Fruit fly (Drosophila melanogaster) whole organism, embryonic: ENCODE data around the gene Lmpt.
A peak's percentile ranks its signal among the peaks of the same experiment; 100 is the strongest.

Experiments
- BEAF-32 ChIP-seq: fragments of 200-800 bp; sonication (Bioruptor generic); optimal IDR thresholded peaks from 3 replicates; lab custom pipeline; 2017; ENCODE audit warnings: missing biosample characterization, missing genetic modification characterization, mild to moderate bottlenecking, moderate library complexity, missing genetic modification reagents
- Blimp-1 ChIP-seq: fragments of 200-800 bp; sonication (Bioruptor generic); optimal IDR thresholded peaks from 3 replicates; lab custom pipeline; 2018; ENCODE audit warnings: missing biosample characterization, missing genetic modification characterization, mild to moderate bottlenecking, moderate library complexity, missing genetic modification reagents
- CG10543 ChIP-seq: fragments of 200-800 bp; sonication (Bioruptor generic); optimal IDR thresholded peaks from 3 replicates; lab custom pipeline; 2017; ENCODE audit warnings: missing biosample characterization, mild to moderate bottlenecking, missing genetic modification characterization, moderate library complexity
- CG10654 ChIP-seq: fragments of 200-800 bp; sonication (Bioruptor generic); optimal IDR thresholded peaks from 2 replicates; lab custom pipeline; 2016; ENCODE audit warnings: missing biosample characterization, missing genetic modification characterization
- CG11085 ChIP-seq: fragments of 200-800 bp; sonication (Bioruptor generic); IDR thresholded peaks from 2 replicates; pipeline ENCODE4 v1.3.6; 2022; ENCODE audit warnings: missing biosample characterization, missing genetic modification characterization
- CG11398 ChIP-seq: fragments of 200-800 bp; sonication (Bioruptor generic); optimal IDR thresholded peaks from 2 replicates; lab custom pipeline; 2016; ENCODE audit warnings: missing biosample characterization, missing genetic modification characterization
- CG11723 ChIP-seq: fragments of 200-800 bp; sonication (Bioruptor generic); optimal IDR thresholded peaks from 2 replicates; lab custom pipeline; 2017; ENCODE audit warnings: missing biosample characterization, mild to moderate bottlenecking, missing genetic modification characterization
- CG12219 ChIP-seq: fragments of 200-800 bp; sonication (Bioruptor generic); optimal IDR thresholded peaks from 3 replicates; lab custom pipeline; 2018; ENCODE audit warnings: missing biosample characterization, mild to moderate bottlenecking, missing genetic modification characterization
- CG13123 ChIP-seq: fragments of 200-800 bp; sonication (Bioruptor generic); optimal IDR thresholded peaks from 2 replicates; lab custom pipeline; 2016; ENCODE audit warnings: missing biosample characterization, missing genetic modification characterization
- CG14014 ChIP-seq: fragments of 200-800 bp; sonication (Bioruptor generic); IDR thresholded peaks from 2 replicates; pipeline ENCODE4 v1.3.6; 2022; ENCODE audit warnings: missing biosample characterization, missing genetic modification characterization
- CG15479 ChIP-seq: fragments of 200-800 bp; sonication (Bioruptor generic); optimal IDR thresholded peaks from 3 replicates; lab custom pipeline; 2019; ENCODE audit warnings: missing biosample characterization, mild to moderate bottlenecking, missing genetic modification characterization, moderate library complexity
- CG1603 ChIP-seq: fragments of 200-800 bp; sonication (Bioruptor generic); optimal IDR thresholded peaks from 2 replicates; lab custom pipeline; 2019; ENCODE audit warnings: missing biosample characterization, mild to moderate bottlenecking, missing genetic modification characterization, moderate library complexity
- CG16815 ChIP-seq: fragments of 200-800 bp; sonication (Bioruptor generic); optimal IDR thresholded peaks from 3 replicates; lab custom pipeline; 2017; ENCODE audit warnings: missing biosample characterization, mild to moderate bottlenecking, missing genetic modification characterization
- CG30403 ChIP-seq: fragments of 200-800 bp; sonication (Bioruptor generic); optimal IDR thresholded peaks from 3 replicates; lab custom pipeline; 2016; ENCODE audit warnings: missing biosample characterization, missing genetic modification characterization
- CG3281 ChIP-seq: fragments of 200-800 bp; sonication (Bioruptor generic); optimal IDR thresholded peaks from 3 replicates; lab custom pipeline; 2017; ENCODE audit warnings: missing biosample characterization, mild to moderate bottlenecking, missing genetic modification characterization
- CG3726 ChIP-seq: fragments of 200-800 bp; sonication (Bioruptor generic); IDR thresholded peaks from 3 replicates; pipeline ENCODE4, ENCODE4 v1.3.6; 2022; ENCODE audit warnings: missing biosample characterization, missing genetic modification characterization
- CG7271 ChIP-seq: fragments of 200-800 bp; sonication (Bioruptor generic); optimal IDR thresholded peaks from 2 replicates; lab custom pipeline; 2018; ENCODE audit warnings: missing biosample characterization, mild to moderate bottlenecking, missing genetic modification characterization, moderate library complexity
- CG9727 ChIP-seq: fragments of 200-800 bp; sonication (Bioruptor generic); optimal IDR thresholded peaks from 3 replicates; lab custom pipeline; 2017; ENCODE audit warnings: missing biosample characterization, mild to moderate bottlenecking, missing genetic modification characterization
- CG9932 ChIP-seq: fragments of 200-800 bp; sonication (Bioruptor generic); IDR thresholded peaks from 2 replicates; pipeline ENCODE4 v1.3.6; 2022; ENCODE audit warnings: missing biosample characterization, missing genetic modification characterization
- CHES-1-like ChIP-seq: fragments of 200-800 bp; sonication (Bioruptor generic); optimal IDR thresholded peaks from 2 replicates; lab custom pipeline; 2016; ENCODE audit warnings: missing biosample characterization, missing genetic modification characterization
- Chrac-16 ChIP-seq: fragments of 200-800 bp; sonication (Bioruptor generic); optimal IDR thresholded peaks from 3 replicates; lab custom pipeline; 2016; ENCODE audit warnings: missing biosample characterization, missing genetic modification characterization
- Dp ChIP-seq: fragments of 200-800 bp; sonication (Bioruptor generic); optimal IDR thresholded peaks from 2 replicates; lab custom pipeline; 2018; ENCODE audit warnings: missing biosample characterization, mild to moderate bottlenecking, missing genetic modification characterization, moderate library complexity
- Fer2 ChIP-seq: fragments of 200-800 bp; sonication (Bioruptor generic); optimal IDR thresholded peaks from 2 replicates; lab custom pipeline; 2018; ENCODE audit warnings: missing biosample characterization, mild to moderate bottlenecking, missing genetic modification characterization, moderate library complexity
- H15 ChIP-seq: fragments of 200-800 bp; sonication (Bioruptor generic); IDR thresholded peaks from 3 replicates; pipeline ENCODE4 v1.3.6; 2022; ENCODE audit warnings: missing biosample characterization, missing genetic modification characterization
- Hr3 ChIP-seq: fragments of 200-800 bp; sonication (Bioruptor generic); optimal IDR thresholded peaks from 3 replicates; lab custom pipeline; 2016; ENCODE audit warnings: missing biosample characterization, missing genetic modification characterization
- Jarid2 ChIP-seq: fragments of 200-800 bp; sonication (Bioruptor generic); optimal IDR thresholded peaks from 3 replicates; lab custom pipeline; 2017; ENCODE audit warnings: mild to moderate bottlenecking, missing biosample characterization, missing genetic modification reagents, missing genetic modification characterization
- Nf-YA ChIP-seq: fragments of 200-800 bp; sonication (Bioruptor generic); IDR thresholded peaks from 2 replicates; pipeline ENCODE4 v1.3.6; 2022; ENCODE audit warnings: missing biosample characterization, missing genetic modification characterization
- Sin3A ChIP-seq: fragments of >200 bp; optimal IDR thresholded peaks from 2 replicates; lab custom pipeline; 2018
- Sox100B ChIP-seq: fragments of 200-800 bp; sonication (Bioruptor generic); optimal IDR thresholded peaks from 3 replicates; lab custom pipeline; 2018; ENCODE audit warnings: missing biosample characterization, mild to moderate bottlenecking, missing genetic modification characterization
- TFAM ChIP-seq: fragments of 200-800 bp; sonication (Bioruptor generic); optimal IDR thresholded peaks from 2 replicates; lab custom pipeline; 2017; ENCODE audit warnings: missing biosample characterization, missing genetic modification characterization, inconsistent platforms
- ash1 ChIP-seq: fragments of 200-800 bp; sonication (Bioruptor generic); optimal IDR thresholded peaks from 2 replicates; lab custom pipeline; 2018; ENCODE audit warnings: missing biosample characterization, mild to moderate bottlenecking, missing genetic modification characterization
- bbx ChIP-seq: fragments of 200-800 bp; sonication (Bioruptor generic); IDR thresholded peaks from 2 replicates; pipeline ENCODE4 v1.3.6; 2022; ENCODE audit warnings: missing biosample characterization, missing genetic modification characterization; ENCODE audit not compliant: partially characterized antibody
- cato ChIP-seq: fragments of 200-800 bp; sonication (Bioruptor generic); optimal IDR thresholded peaks from 2 replicates; lab custom pipeline; 2016; ENCODE audit warnings: missing biosample characterization, missing genetic modification characterization, borderline replicate concordance
- caup ChIP-seq: fragments of 200-800 bp; sonication (Bioruptor generic); optimal IDR thresholded peaks from 3 replicates; lab custom pipeline; 2017; ENCODE audit warnings: missing biosample characterization, mild to moderate bottlenecking, missing genetic modification characterization, moderate library complexity; ENCODE audit not compliant: severe bottlenecking
- cg ChIP-seq: fragments of 200-800 bp; sonication (Bioruptor generic); optimal IDR thresholded peaks from 3 replicates; lab custom pipeline; 2019; ENCODE audit warnings: missing biosample characterization, mild to moderate bottlenecking, missing genetic modification characterization, moderate library complexity
- chm ChIP-seq: fragments of 200-800 bp; sonication (Bioruptor generic); IDR thresholded peaks from 2 replicates; pipeline ENCODE4 v1.3.6; 2022; ENCODE audit warnings: missing biosample characterization, missing genetic modification characterization
- danr ChIP-seq: fragments of 200-800 bp; sonication (Bioruptor generic); IDR thresholded peaks from 2 replicates; pipeline ENCODE4 v1.3.6; 2022; ENCODE audit warnings: missing biosample characterization, missing genetic modification characterization
- en ChIP-seq: fragments of 200-800 bp; sonication (Bioruptor generic); optimal IDR thresholded peaks from 2 replicates; lab custom pipeline; 2016; ENCODE audit warnings: missing biosample characterization, missing genetic modification characterization
- esg ChIP-seq: fragments of 200-800 bp; sonication (Bioruptor generic); conservative IDR thresholded peaks from 2 replicates; pipeline ENCODE4 v1.3.6; 2022; ENCODE audit warnings: missing biosample characterization, missing genetic modification characterization
- ewg ChIP-seq: fragments of 200-800 bp; sonication (Bioruptor generic); optimal IDR thresholded peaks from 3 replicates; lab custom pipeline; 2017; ENCODE audit warnings: mild to moderate bottlenecking, missing biosample characterization, missing genetic modification reagents, missing genetic modification characterization
- gcm2 ChIP-seq: fragments of 200-800 bp; sonication (Bioruptor generic); optimal IDR thresholded peaks from 2 replicates; lab custom pipeline; 2016; ENCODE audit warnings: missing biosample characterization, missing genetic modification characterization
- grn ChIP-seq: fragments of 200-800 bp; sonication (Bioruptor generic); optimal IDR thresholded peaks from 3 replicates; lab custom pipeline; 2017; ENCODE audit warnings: missing biosample characterization, missing genetic modification characterization
- jigr1 ChIP-seq: fragments of 200-800 bp; sonication (Bioruptor generic); IDR thresholded peaks from 3 replicates; pipeline ENCODE4 v1.3.6; 2022; ENCODE audit warnings: missing biosample characterization, missing genetic modification characterization
- kah ChIP-seq: fragments of 200-800 bp; sonication (Bioruptor generic); optimal IDR thresholded peaks from 2 replicates; lab custom pipeline; 2018; ENCODE audit warnings: missing biosample characterization, mild to moderate bottlenecking, missing genetic modification characterization
- mirr ChIP-seq: fragments of 200-800 bp; sonication (Bioruptor generic); optimal IDR thresholded peaks from 3 replicates; lab custom pipeline; 2018; ENCODE audit warnings: missing biosample characterization, mild to moderate bottlenecking, missing genetic modification characterization
- oc ChIP-seq: fragments of 200-800 bp; sonication (Bioruptor generic); optimal IDR thresholded peaks from 2 replicates; lab custom pipeline; 2018; ENCODE audit warnings: missing biosample characterization, mild to moderate bottlenecking, missing genetic modification characterization, moderate library complexity
- prd ChIP-seq, 3 experiments: fragments of >200 bp in 2 of 3; fragments of 200-800 bp in 1 of 3; sonication (Bioruptor generic) in 1 of 3; optimal IDR thresholded peaks in 2 of 3; IDR thresholded peaks in 1 of 3; 2 replicates in 2 of 3; 3 replicates in 1 of 3; pipeline versions ENCODE4 v1.3.6 to Lab custom; 2017 to 2022; ENCODE audit warnings: missing biosample characterization in 1 of 3, missing genetic modification characterization in 1 of 3
- shn ChIP-seq: fragments of 200-800 bp; sonication (Bioruptor generic); optimal IDR thresholded peaks from 3 replicates; lab custom pipeline; 2016; ENCODE audit warnings: missing biosample characterization, missing genetic modification characterization
- sr ChIP-seq: fragments of 200-800 bp; sonication (Bioruptor generic); IDR thresholded peaks from 3 replicates; pipeline ENCODE4 v1.3.6; 2022; ENCODE audit warnings: missing biosample characterization, missing genetic modification characterization
- tna ChIP-seq: fragments of 200-800 bp; sonication (Bioruptor generic); IDR thresholded peaks from 2 replicates; pipeline ENCODE4 v1.3.6; 2022; ENCODE audit warnings: missing biosample characterization, missing genetic modification characterization; ENCODE audit not compliant: partially characterized antibody
- trem ChIP-seq: fragments of 200-800 bp; optimal IDR thresholded peaks from 3 replicates; lab custom pipeline; 2019; ENCODE audit warnings: missing biosample characterization, mild to moderate bottlenecking, missing genetic modification characterization, moderate library complexity

The Lmpt gene

dm6 chr3L:16870723-16871137, 5.6 kb downstream of the Lmpt start (continued):
- TF ChIP-seq kah (GFP tag; lab: Kevin White, UChicago) (no peak), CG9932 (no peak), oc (tag; lab: Kevin White, UChicago) (no peak), Blimp-1 (GFP tag; lab: Kevin White, UChicago) (peak; percentile 58), CG16815 (GFP tag; lab: Kevin White, UChicago) (no peak), CHES-1-like (GFP tag; lab: Kevin White, UChicago) (no peak), en (no peak), CG11723 (GFP tag; lab: Kevin White, UChicago) (no peak), prd (optimal IDR thresholded peaks at IDR 0.05; lab: Kevin White, UChicago) (no peak), prd (GFP tag; IDR thresholded peaks at IDR 0.05; lab: Robert Waterston, UW) (no peak), CG10543 (GFP tag; lab: Kevin White, UChicago) (no peak), chm (GFP tag; lab: Robert Waterston, UW) (no peak), H15 (GFP tag; lab: Robert Waterston, UW) (no peak), CG11085 (no peak), grn (GFP tag; lab: Kevin White, UChicago) (no peak), Hr3 (no peak), shn (GFP tag; lab: Kevin White, UChicago) (no peak), CG13123 (GFP tag; lab: Kevin White, UChicago) (no peak), BEAF-32 (GFP tag; lab: Kevin White, UChicago) (no peak), CG11398 (GFP tag; lab: Kevin White, UChicago) (no peak), esg (no peak), Chrac-16 (GFP tag; lab: Kevin White, UChicago) (no peak), ewg (GFP tag; lab: Kevin White, UChicago) (no peak), CG10654 (GFP tag; lab: Kevin White, UChicago) (no peak), Jarid2 (GFP tag; lab: Kevin White, UChicago) (no peak), TFAM (GFP tag; lab: Kevin White, UChicago) (no peak), Sox100B (peak; percentile 55), Nf-YA (GFP tag; lab: Robert Waterston, UW) (no peak), CG14014 (no peak), CG3281 (GFP tag; lab: Kevin White, UChicago) (peak; percentile 47), caup (GFP tag; lab: Kevin White, UChicago) (no peak), CG3726 (GFP tag; lab: Robert Waterston, UW) (no peak), bbx (GFP tag; lab: Robert Waterston, UW) (no peak), CG15479 (GFP tag; lab: Kevin White, UChicago) (no peak), CG12219 (GFP tag; lab: Kevin White, UChicago) (no peak), gcm2 (GFP tag; lab: Kevin White, UChicago) (no peak), Sin3A (lab: Kevin White, UChicago) (no peak), tna (no peak), CG30403 (GFP tag; lab: Kevin White, UChicago) (peak; percentile 43), CG1603 (no peak), trem (tag; lab: Kevin White, UChicago) (no peak), Fer2 (tag; lab: Kevin White, UChicago) (no peak), CG9727 (no peak), sr (GFP tag; lab: Robert Waterston, UW) (no peak), danr (GFP tag; lab: Robert Waterston, UW) (no peak), mirr (GFP tag; lab: Kevin White, UChicago) (no peak), jigr1 (GFP tag; lab: Robert Waterston, UW) (no peak), Dp (GFP tag; lab: Kevin White, UChicago) (no peak), ash1 (no peak), cg (GFP tag; lab: Kevin White, UChicago) (no peak), cato (GFP tag; lab: Kevin White, UChicago) (no peak), CG7271 (no peak)
